Worm (Caenorhabditis elegans): ENCODE data around the gene fbxa-29.

Gene fbxa-29

ce11 chrIII:1279197-1279596, 5.7 kb upstream of the fbxa-29 start (continued):
- TF ChIP-seq F26F4.8 (GFP tag; conservative IDR thresholded peaks at IDR 0.05), result no peak
- no peak for TF ChIP-seq ceh-32 (tag; optimal IDR thresholded peaks at IDR 0.05; ENCODE audit: poor library complexity)

- TF ChIP-seq Y105C5A.15 (GFP tag; IDR thresholded peaks at IDR 0.05) (no peak), lin-1 (GFP tag; IDR thresholded peaks at IDR 0.05) (no peak), nhr-25 (tag; optimal IDR thresholded peaks at IDR 0.05; ENCODE audit: borderline replicate concordance, insufficient read depth) (no peak), ZK337.2 (GFP tag; IDR thresholded peaks at IDR 0.05) (no peak)
Measured at ce11 chrIII:1275513-1275912, 2.0 kb upstream of the fbxa-29 start, which contains the start of gene fbxa-30. Gene fbxa-30, minus strand, starts transcription at chrIII:1275613.

- TF ChIP-seq daf-16 (GFP tag; optimal IDR thresholded peaks at IDR 0.05) (no peak), daf-16 (tag; optimal IDR thresholded peaks at IDR 0.05) (peak; percentile 75), pqm-1 (tag; optimal IDR thresholded peaks at IDR 0.05) (peak; percentile 73), ceh-20 (GFP tag; IDR thresholded peaks at IDR 0.05) (no peak), mdt-29 (GFP tag; IDR thresholded peaks at IDR 0.05) (no peak), daf-19 (GFP tag; conservative IDR thresholded peaks at IDR 0.05) (no peak), mes-2 (tag; optimal IDR thresholded peaks at IDR 0.05; ENCODE audit: poor library complexity, severe bottlenecking) (no peak), hlh-30 (tag; optimal IDR thresholded peaks at IDR 0.05; ENCODE audit: insufficient read depth) (no peak), hlh-11 (tag; optimal IDR thresholded peaks at IDR 0.05) (peak; percentile 1), lin-15B (tag; optimal IDR thresholded peaks at IDR 0.05) (no peak), F49E8.2 (tag; optimal IDR thresholded peaks at IDR 0.05; ENCODE audit: borderline replicate concordance) (no peak), ceh-82 (tag; optimal IDR thresholded peaks at IDR 0.05) (no peak), ZK546.5 (tag; optimal IDR thresholded peaks at IDR 0.05) (no peak), madf-5 (GFP tag; IDR thresholded peaks at IDR 0.05) (no peak), aha-1 (tag) (peak; percentile 40), nhr-28 (tag; optimal IDR thresholded peaks at IDR 0.05) (peak; percentile 29), dmd-9 (GFP tag; IDR thresholded peaks at IDR 0.05) (no peak)
Measured at ce11 chrIII:1271378-1271926, 2.1 kb downstream of the fbxa-29 start, which contains the start of gene fbxa-31. Gene fbxa-31, minus strand, starts transcription at chrIII:1271428.

ce11 chrIII:1269156-1269555, 4.3 kb downstream of the fbxa-29 start, which contains the start of gene fbxa-32:
Gene fbxa-32, minus strand, starts transcription at chrIII:1269256.
- peak; percentile 25 for TF ChIP-seq nhr-28 (tag; optimal IDR thresholded peaks at IDR 0.05)
- TF ChIP-seq pqm-1 (tag; optimal IDR thresholded peaks at IDR 0.05), result peak; percentile 15
- no peak for TF ChIP-seq hmg-1.1 (GFP tag; IDR thresholded peaks at IDR 0.05)
- no peak for TF ChIP-seq nhr-25 (tag; optimal IDR thresholded peaks at IDR 0.05; ENCODE audit: borderline replicate concordance, insufficient read depth)
- no peak for TF ChIP-seq D1046.2 (GFP tag; IDR thresholded peaks at IDR 0.05)
- no peak for TF ChIP-seq nhr-42 (GFP tag; IDR thresholded peaks at IDR 0.05)
- no peak for TF ChIP-seq spr-3 (GFP tag; optimal IDR thresholded peaks at IDR 0.05)
- no peak for TF ChIP-seq tag-97 (GFP tag; IDR thresholded peaks at IDR 0.05)
- 0 out of 2 replicates have a peak, but pooled peaks have one; percentile 6 for TF ChIP-seq dmd-6 (GFP tag; IDR thresholded peaks at IDR 0.05)
- TF ChIP-seq rbr-2 (tag; optimal IDR thresholded peaks at IDR 0.05), result no peak
- no peak for TF ChIP-seq madf-5 (GFP tag; IDR thresholded peaks at IDR 0.05)
- TF ChIP-seq zfp-2 (tag; optimal IDR thresholded peaks at IDR 0.05), result no peak
- TF ChIP-seq vab-7 (GFP tag; IDR thresholded peaks at IDR 0.05), result no peak
- TF ChIP-seq lim-7 (GFP tag; IDR thresholded peaks at IDR 0.05), result no peak
- TF ChIP-seq daf-16 (GFP tag; optimal IDR thresholded peaks at IDR 0.05), result no peak
- TF ChIP-seq daf-16 (tag; optimal IDR thresholded peaks at IDR 0.05), result peak; percentile 44
- TF ChIP-seq ZK546.5 (tag; optimal IDR thresholded peaks at IDR 0.05), result no peak
- no peak for TF ChIP-seq lin-38 (GFP tag; IDR thresholded peaks at IDR 0.05)
- TF ChIP-seq lsy-2 (tag; optimal IDR thresholded peaks at IDR 0.05), result no peak
- TF ChIP-seq F49E8.2 (tag; optimal IDR thresholded peaks at IDR 0.05; ENCODE audit: borderline replicate concordance), result no peak
- TF ChIP-seq dve-1 (tag; optimal IDR thresholded peaks at IDR 0.05; ENCODE audit: insufficient read depth), result peak; percentile 48
- no peak for TF ChIP-seq ama-1 (optimal IDR thresholded peaks at IDR 0.05)
- no peak for TF ChIP-seq F26F4.8 (GFP tag; conservative IDR thresholded peaks at IDR 0.05)
- no peak for TF ChIP-seq nhr-111 (GFP tag; optimal IDR thresholded peaks at IDR 0.05)

Data from whole organism, L4 larva.